Worm (Caenorhabditis elegans) whole organism, early embryonic: ENCODE results near the gene F14H3.3.

ENCODE experiments used
- F13C5.2 ChIP-seq: sonication (generic microtip); optimal IDR thresholded peaks from 2 replicates; lab custom pipeline; 2017; ENCODE audit warnings: mild to moderate bottlenecking, missing genetic modification characterization, inconsistent platforms, missing compliant biosample characterization
- aly-1 ChIP-seq: sonication (generic microtip); optimal IDR thresholded peaks from 2 replicates; lab custom pipeline; 2016; ENCODE audit warnings: missing genetic modification characterization, missing compliant biosample characterization
- ama-1 ChIP-seq: fragments of 150-350 bp; optimal IDR thresholded peaks from 2 replicates; lab custom pipeline; 2014
- ceh-13 ChIP-seq: fragments of 200-800 bp; sonication (Bioruptor generic); optimal IDR thresholded peaks from 2 replicates; lab custom pipeline; 2018; ENCODE audit warnings: mild to moderate bottlenecking, missing genetic modification characterization, missing compliant biosample characterization
- flt-1 ChIP-seq: fragments of 200-800 bp; sonication (Bioruptor generic); IDR thresholded peaks from 2 replicates; pipeline ENCODE4 v1.3.6; 2022; ENCODE audit warnings: missing genetic modification characterization, missing compliant biosample characterization
- hnd-1 ChIP-seq: sonication (generic microtip); optimal IDR thresholded peaks from 2 replicates; lab custom pipeline; 2016; ENCODE audit warnings: missing genetic modification characterization, missing compliant biosample characterization
- pes-1 ChIP-seq: fragments of 200-800 bp; sonication (Bioruptor generic); IDR thresholded peaks from 2 replicates; pipeline ENCODE4 v1.3.6; 2022; ENCODE audit warnings: missing genetic modification reagents, missing genetic modification characterization, missing compliant biosample characterization
- scrt-1 ChIP-seq: fragments of 200-800 bp; sonication (Bioruptor generic); IDR thresholded peaks from 2 replicates; pipeline ENCODE4 v1.3.6; 2022; ENCODE audit warnings: missing genetic modification characterization, missing compliant biosample characterization
- tbx-11 ChIP-seq: fragments of 200-800 bp; sonication (Bioruptor generic); IDR thresholded peaks from 2 replicates; pipeline ENCODE4 v1.3.6; 2022; ENCODE audit warnings: missing genetic modification characterization, missing compliant biosample characterization
- tbx-37 ChIP-seq: fragments of 200-800 bp; sonication (Bioruptor generic); conservative IDR thresholded peaks from 2 replicates; pipeline ENCODE4 v1.3.6; 2022; ENCODE audit warnings: missing genetic modification reagents, missing genetic modification characterization, missing compliant biosample characterization
- tra-4 ChIP-seq: sonication (generic microtip); optimal IDR thresholded peaks from 2 replicates; lab custom pipeline; 2017; ENCODE audit warnings: missing genetic modification characterization, missing compliant biosample characterization

DNA sequence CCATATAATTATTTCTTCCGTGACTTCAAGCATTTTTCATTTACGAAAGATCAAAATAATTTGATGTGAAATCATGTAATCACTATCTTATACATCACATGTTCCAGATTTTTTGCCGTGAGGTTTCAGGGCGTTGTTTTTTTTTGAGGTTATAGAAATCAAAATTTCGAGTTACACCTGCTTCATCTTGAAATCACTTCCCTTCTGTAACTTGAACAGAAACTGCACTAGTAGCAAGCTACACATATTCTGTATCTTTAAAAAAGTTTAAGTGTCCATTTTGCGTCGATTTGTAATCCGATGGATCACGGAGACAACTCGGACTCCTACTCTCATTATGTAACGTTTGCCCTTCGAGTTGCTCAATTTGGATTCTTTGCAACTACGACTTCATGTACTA, 37.4 kb upstream of the F14H3.3 start, which contains the start of gene F22B8.3:
- no peak for TF ChIP-seq tra-4 (tag; lab: Kevin White, UChicago)
- no peak for TF ChIP-seq flt-1 (GFP tag; lab: Robert Waterston, UW)
- TF ChIP-seq tbx-37, result no peak
- no peak for TF ChIP-seq pes-1 (GFP tag; lab: Robert Waterston, UW)
- no peak for TF ChIP-seq hnd-1 (tag; lab: Kevin White, UChicago)
- no peak for TF ChIP-seq aly-1 (tag; lab: Kevin White, UChicago)
- no peak for TF ChIP-seq ama-1 (lab: Kevin White, UChicago)
- no peak for TF ChIP-seq ceh-13
- TF ChIP-seq tbx-11 (GFP tag; lab: Robert Waterston, UW), result no peak
- TF ChIP-seq F13C5.2 (tag; lab: Kevin White, UChicago), result no peak
- no peak for TF ChIP-seq scrt-1 (GFP tag; lab: Robert Waterston, UW)
